Fruit fly (Drosophila melanogaster) whole organism, embryonic: ENCODE measurements around the gene CG4645.

Experiments
- B-H2 ChIP-seq: fragments of 200-800 bp; sonication (Bioruptor generic); optimal IDR thresholded peaks from 2 replicates; lab custom pipeline; 2018; ENCODE audit warnings: missing biosample characterization, mild to moderate bottlenecking, missing genetic modification characterization
- BEAF-32 ChIP-seq: fragments of 200-800 bp; sonication (Bioruptor generic); optimal IDR thresholded peaks from 3 replicates; lab custom pipeline; 2017; ENCODE audit warnings: missing biosample characterization, missing genetic modification characterization, mild to moderate bottlenecking, moderate library complexity, missing genetic modification reagents
- CG10366 ChIP-seq: fragments of 200-800 bp; sonication (Bioruptor generic); IDR thresholded peaks from 2 replicates; pipeline ENCODE4 v1.3.6; 2022; ENCODE audit warnings: missing biosample characterization, missing genetic modification characterization
- CG11093 ChIP-seq: fragments of 200-800 bp; sonication (Bioruptor generic); IDR thresholded peaks from 3 replicates; pipeline ENCODE4 v1.3.6; 2022; ENCODE audit warnings: missing biosample characterization, missing genetic modification characterization
- CG13296 ChIP-seq: fragments of 200-800 bp; sonication (Bioruptor generic); optimal IDR thresholded peaks from 3 replicates; lab custom pipeline; 2018; ENCODE audit warnings: missing biosample characterization, mild to moderate bottlenecking, missing genetic modification characterization
- CG17385 ChIP-seq: fragments of 200-800 bp; sonication (Bioruptor generic); optimal IDR thresholded peaks from 3 replicates; lab custom pipeline; 2018; ENCODE audit warnings: missing biosample characterization, mild to moderate bottlenecking, missing genetic modification characterization
- CG2116 ChIP-seq: fragments of 200-800 bp; sonication (Bioruptor generic); optimal IDR thresholded peaks from 3 replicates; lab custom pipeline; 2018; ENCODE audit warnings: missing biosample characterization, mild to moderate bottlenecking, missing genetic modification characterization
- CG2199 ChIP-seq: fragments of 200-800 bp; sonication (Bioruptor generic); IDR thresholded peaks from 3 replicates; pipeline ENCODE4 v1.3.6; 2022; ENCODE audit warnings: missing biosample characterization, missing genetic modification characterization
- CG33213 ChIP-seq: fragments of 200-800 bp; sonication (Bioruptor generic); optimal IDR thresholded peaks from 3 replicates; lab custom pipeline; 2016; ENCODE audit warnings: missing biosample characterization, missing genetic modification characterization
- CG33557 ChIP-seq: fragments of 200-800 bp; sonication (Bioruptor generic); optimal IDR thresholded peaks from 2 replicates; lab custom pipeline; 2019; ENCODE audit warnings: missing biosample characterization, mild to moderate bottlenecking, missing genetic modification characterization, moderate library complexity
- CG3726 ChIP-seq: fragments of 200-800 bp; sonication (Bioruptor generic); IDR thresholded peaks from 3 replicates; pipeline ENCODE4, ENCODE4 v1.3.6; 2022; ENCODE audit warnings: missing biosample characterization, missing genetic modification characterization
- CG4424 ChIP-seq: fragments of 200-800 bp; sonication (Bioruptor generic); optimal IDR thresholded peaks from 3 replicates; lab custom pipeline; 2016; ENCODE audit warnings: missing biosample characterization, missing genetic modification characterization
- CG4617 ChIP-seq: fragments of 200-800 bp; sonication (Bioruptor generic); optimal IDR thresholded peaks from 3 replicates; lab custom pipeline; 2016; ENCODE audit warnings: missing biosample characterization, missing genetic modification characterization, borderline replicate concordance
- CG4707 ChIP-seq: fragments of 200-800 bp; sonication (Bioruptor generic); optimal IDR thresholded peaks from 2 replicates; lab custom pipeline; 2018; ENCODE audit warnings: missing biosample characterization, mild to moderate bottlenecking, missing genetic modification characterization, moderate library complexity
- CG6175 ChIP-seq: fragments of 200-800 bp; sonication (Bioruptor generic); IDR thresholded peaks from 3 replicates; pipeline ENCODE4 v1.3.6; 2022; ENCODE audit warnings: missing biosample characterization, missing genetic modification characterization
- CG6654 ChIP-seq: fragments of 200-800 bp; sonication (Bioruptor generic); optimal IDR thresholded peaks from 2 replicates; lab custom pipeline; 2017; ENCODE audit warnings: missing biosample characterization, mild to moderate bottlenecking, missing genetic modification characterization
- CG8924 ChIP-seq: fragments of 200-800 bp; optimal IDR thresholded peaks from 3 replicates; lab custom pipeline; 2019; ENCODE audit warnings: missing biosample characterization, mild to moderate bottlenecking, missing genetic modification characterization, moderate library complexity
- CG9797 ChIP-seq: fragments of 200-800 bp; sonication (Bioruptor generic); optimal IDR thresholded peaks from 3 replicates; lab custom pipeline; 2018; ENCODE audit warnings: missing biosample characterization, mild to moderate bottlenecking, missing genetic modification characterization
- CG9876 ChIP-seq: fragments of 200-800 bp; sonication (Bioruptor generic); optimal IDR thresholded peaks from 2 replicates; lab custom pipeline; 2016; ENCODE audit warnings: missing biosample characterization, missing genetic modification characterization
- CTCF ChIP-seq: fragments of 200-800 bp; sonication (Bioruptor generic); optimal IDR thresholded peaks from 2 replicates; lab custom pipeline; 2017; ENCODE audit warnings: missing biosample characterization, mild to moderate bottlenecking, missing genetic modification characterization, moderate library complexity
- GATAe ChIP-seq: fragments of 200-800 bp; sonication (Bioruptor generic); conservative IDR thresholded peaks from 2 replicates; pipeline ENCODE4 v1.3.6; 2022; ENCODE audit warnings: missing biosample characterization, missing genetic modification characterization
- HLH3B ChIP-seq: fragments of 200-800 bp; sonication (Bioruptor generic); IDR thresholded peaks from 2 replicates; pipeline ENCODE4 v1.3.6; 2022; ENCODE audit warnings: missing biosample characterization, missing genetic modification characterization
- Lpt ChIP-seq: fragments of >200 bp; optimal IDR thresholded peaks from 2 replicates; lab custom pipeline; 2018; ENCODE audit warnings: missing biosample characterization, missing genetic modification characterization
- MBD-R2 ChIP-seq: fragments of 200-800 bp; sonication (Bioruptor generic); IDR thresholded peaks from 2 replicates; pipeline ENCODE4 v1.3.6; 2022; ENCODE audit warnings: missing biosample characterization, missing genetic modification characterization
- Neu2 ChIP-seq: fragments of 200-800 bp; sonication (Bioruptor generic); optimal IDR thresholded peaks from 3 replicates; lab custom pipeline; 2016; ENCODE audit warnings: missing biosample characterization, missing genetic modification characterization, borderline replicate concordance
- Nf-YB ChIP-seq: fragments of 200-800 bp; sonication (Bioruptor generic); optimal IDR thresholded peaks from 3 replicates; lab custom pipeline; 2019; ENCODE audit warnings: missing biosample characterization, mild to moderate bottlenecking, missing genetic modification characterization, moderate library complexity
- Optix ChIP-seq: fragments of 200-800 bp; sonication (Bioruptor generic); IDR thresholded peaks from 3 replicates; pipeline ENCODE4 v1.3.6; 2022; ENCODE audit warnings: missing biosample characterization, missing genetic modification characterization
- Poxn ChIP-seq: fragments of 200-800 bp; sonication (Bioruptor generic); IDR thresholded peaks from 2 replicates; pipeline ENCODE4 v1.3.6; 2022; ENCODE audit warnings: missing biosample characterization, missing genetic modification characterization
- Ptx1 ChIP-seq: fragments of 200-800 bp; sonication (Bioruptor generic); IDR thresholded peaks from 2 replicates; pipeline ENCODE4 v1.3.6; 2022; ENCODE audit warnings: missing biosample characterization, missing genetic modification characterization
- Six4 ChIP-seq: fragments of 200-800 bp; sonication (Bioruptor generic); optimal IDR thresholded peaks from 2 replicates; lab custom pipeline; 2016; ENCODE audit warnings: missing biosample characterization, missing genetic modification characterization
- Sry-β ChIP-seq: fragments of 200-800 bp; sonication (Bioruptor generic); optimal IDR thresholded peaks from 2 replicates; lab custom pipeline; 2018; ENCODE audit warnings: missing biosample characterization, mild to moderate bottlenecking, missing genetic modification characterization, moderate library complexity
- Sry-δ ChIP-seq: fragments of 200-800 bp; sonication (Bioruptor generic); optimal IDR thresholded peaks from 2 replicates; lab custom pipeline; 2016; ENCODE audit warnings: missing biosample characterization, missing genetic modification characterization
- Vsx1 ChIP-seq: fragments of 200-800 bp; sonication (Bioruptor generic); optimal IDR thresholded peaks from 2 replicates; lab custom pipeline; 2017; ENCODE audit warnings: missing biosample characterization, mild to moderate bottlenecking, missing genetic modification characterization, missing genetic modification reagents
- ato ChIP-seq: fragments of 200-800 bp; sonication (Bioruptor generic); IDR thresholded peaks from 2 replicates; pipeline ENCODE4 v1.3.6; 2022; ENCODE audit warnings: missing biosample characterization, missing genetic modification characterization; ENCODE audit not compliant: partially characterized antibody
- bab2 ChIP-seq: fragments of 200-800 bp; sonication (Bioruptor generic); optimal IDR thresholded peaks from 2 replicates; lab custom pipeline; 2016; ENCODE audit warnings: missing biosample characterization, missing genetic modification characterization
- chm ChIP-seq: fragments of 200-800 bp; sonication (Bioruptor generic); IDR thresholded peaks from 2 replicates; pipeline ENCODE4 v1.3.6; 2022; ENCODE audit warnings: missing biosample characterization, missing genetic modification characterization
- cwo ChIP-seq: fragments of 200-800 bp; sonication (Bioruptor generic); optimal IDR thresholded peaks from 3 replicates; lab custom pipeline; 2017; ENCODE audit warnings: missing biosample characterization, missing genetic modification characterization, mild to moderate bottlenecking, moderate library complexity, missing genetic modification reagents
- eyg ChIP-seq: fragments of 200-800 bp; sonication (Bioruptor generic); optimal IDR thresholded peaks from 3 replicates; lab custom pipeline; 2016; ENCODE audit warnings: missing biosample characterization, missing genetic modification characterization
- gcm2 ChIP-seq: fragments of 200-800 bp; sonication (Bioruptor generic); optimal IDR thresholded peaks from 2 replicates; lab custom pipeline; 2016; ENCODE audit warnings: missing biosample characterization, missing genetic modification characterization
- luna ChIP-seq: fragments of 200-800 bp; sonication (Bioruptor generic); optimal IDR thresholded peaks from 2 replicates; lab custom pipeline; 2016; ENCODE audit warnings: missing biosample characterization, missing genetic modification characterization
- nmo ChIP-seq: fragments of 200-800 bp; sonication (Bioruptor generic); optimal IDR thresholded peaks from 2 replicates; lab custom pipeline; 2018; ENCODE audit warnings: missing biosample characterization, mild to moderate bottlenecking, missing genetic modification characterization, moderate library complexity
- odd ChIP-seq: fragments of 200-800 bp; sonication (Bioruptor generic); optimal IDR thresholded peaks from 2 replicates; lab custom pipeline; 2017; ENCODE audit warnings: missing biosample characterization, mild to moderate bottlenecking, missing genetic modification characterization
- pan ChIP-seq, 4 experiments: fragments of >200 bp in 3 of 4; fragments of 200-800 bp in 1 of 4; sonication (Bioruptor generic) in 1 of 4; optimal IDR thresholded peaks in 3 of 4; IDR thresholded peaks in 1 of 4; 2 replicates each; pipeline versions ENCODE4 v1.3.6 to Lab custom; 2017 to 2022; ENCODE audit warnings: missing biosample characterization in 2 of 4, missing genetic modification characterization in 2 of 4, mixed read lengths in 1 of 4
- psq ChIP-seq: fragments of 200-800 bp; sonication (Bioruptor generic); optimal IDR thresholded peaks from 2 replicates; lab custom pipeline; 2017; ENCODE audit warnings: missing biosample characterization, missing genetic modification characterization
- pzg ChIP-seq: fragments of 200-800 bp; sonication (Bioruptor generic); optimal IDR thresholded peaks from 3 replicates; lab custom pipeline; 2018; ENCODE audit warnings: missing biosample characterization, mild to moderate bottlenecking, missing genetic modification characterization, moderate library complexity
- rib ChIP-seq: fragments of 200-800 bp; sonication (Bioruptor generic); IDR thresholded peaks from 2 replicates; pipeline ENCODE4 v1.3.6; 2022; ENCODE audit warnings: missing biosample characterization, missing genetic modification characterization
- seq ChIP-seq: fragments of 200-800 bp; sonication (Bioruptor generic); IDR thresholded peaks from 2 replicates; pipeline ENCODE4 v1.3.6; 2022; ENCODE audit warnings: missing biosample characterization, missing genetic modification characterization
- sima ChIP-seq: fragments of 200-800 bp; sonication (Bioruptor generic); optimal IDR thresholded peaks from 2 replicates; lab custom pipeline; 2016; ENCODE audit warnings: missing biosample characterization, missing genetic modification characterization
- tio ChIP-seq: fragments of 200-800 bp; sonication (Bioruptor generic); optimal IDR thresholded peaks from 2 replicates; lab custom pipeline; 2017; ENCODE audit warnings: missing biosample characterization, missing genetic modification characterization, inconsistent platforms
- trem ChIP-seq: fragments of 200-800 bp; optimal IDR thresholded peaks from 3 replicates; lab custom pipeline; 2019; ENCODE audit warnings: missing biosample characterization, mild to moderate bottlenecking, missing genetic modification characterization, moderate library complexity
- usp ChIP-seq: fragments of >200 bp; optimal IDR thresholded peaks from 2 replicates; lab custom pipeline; 2017; ENCODE audit warnings: missing biosample characterization, missing genetic modification characterization
- zfh1 ChIP-seq: fragments of 200-800 bp; sonication (Bioruptor generic); IDR thresholded peaks from 3 replicates; pipeline ENCODE4 v1.3.6; 2022; ENCODE audit warnings: missing biosample characterization, missing genetic modification characterization

CG4645 gene

DNA sequence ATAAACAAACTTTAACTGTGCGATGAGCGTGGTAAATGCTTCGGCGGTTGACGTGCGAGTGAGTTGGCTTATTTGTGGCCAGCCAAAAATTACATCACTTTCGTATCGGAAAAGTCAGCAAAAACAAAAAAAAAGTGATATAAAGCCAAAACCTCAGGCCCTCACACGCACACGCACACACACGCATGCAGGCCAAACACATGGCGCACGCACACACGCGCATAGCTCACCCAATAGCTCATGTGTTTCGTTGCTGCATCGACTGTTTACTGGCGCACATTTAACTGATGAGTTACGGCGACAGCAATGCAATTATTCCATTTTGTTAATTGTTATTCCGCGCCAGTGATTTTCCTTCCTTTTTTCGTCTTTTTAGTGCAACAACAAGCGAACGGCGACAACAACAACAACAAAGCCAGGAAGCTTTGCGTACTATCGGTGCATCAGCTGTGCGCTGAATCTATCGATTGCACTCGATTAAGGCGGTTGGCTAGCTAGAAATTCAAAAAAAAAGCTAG lies 6.6 kb upstream of the CG4645 start, which contains the start of gene Flad1 (continued):
- TF ChIP-seq zfh1 (GFP tag; lab: Robert Waterston, UW): no peak
- TF ChIP-seq rib: no peak
- no peak for TF ChIP-seq Nf-YB (GFP tag; lab: Kevin White, UChicago)
- no peak for TF ChIP-seq Six4
- no peak for TF ChIP-seq CG3726 (GFP tag; lab: Robert Waterston, UW)
- no peak for TF ChIP-seq Optix (GFP tag; lab: Robert Waterston, UW)
- TF ChIP-seq GATAe: no peak
- TF ChIP-seq sima (GFP tag; lab: Kevin White, UChicago): no peak
- TF ChIP-seq CG4707 (GFP tag; lab: Kevin White, UChicago): no peak
- TF ChIP-seq cwo (GFP tag; lab: Kevin White, UChicago): no peak
- no peak for TF ChIP-seq CG9797
- peak; percentile 45 for TF ChIP-seq Sry-δ (GFP tag; lab: Kevin White, UChicago)
- TF ChIP-seq odd (GFP tag; lab: Kevin White, UChicago): no peak
- TF ChIP-seq luna (GFP tag; lab: Kevin White, UChicago): no peak
- TF ChIP-seq CG33213: no peak
- no peak for TF ChIP-seq CG4424 (GFP tag; lab: Kevin White, UChicago)
- no peak for TF ChIP-seq seq
- TF ChIP-seq Vsx1 (GFP tag; lab: Kevin White, UChicago): no peak
- TF ChIP-seq CG4617 (GFP tag; lab: Kevin White, UChicago): peak; percentile 25
- no peak for TF ChIP-seq bab2 (GFP tag; lab: Kevin White, UChicago)
- no peak for TF ChIP-seq CG13296 (GFP tag; lab: Kevin White, UChicago)
- TF ChIP-seq Lpt (GFP tag; lab: Kevin White, UChicago): no peak
- peak; percentile 71 for TF ChIP-seq BEAF-32 (GFP tag; lab: Kevin White, UChicago)
- no peak for TF ChIP-seq eyg
- no peak for TF ChIP-seq Ptx1 (GFP tag; lab: Robert Waterston, UW)
- TF ChIP-seq pan (optimal IDR thresholded peaks at IDR 0.05; lab: Kevin White, UChicago): no peak
- no peak for TF ChIP-seq pan (GFP tag; optimal IDR thresholded peaks at IDR 0.05 in 1 of 2, IDR thresholded peaks at IDR 0.05 in 1 of 2)
- TF ChIP-seq usp (GFP tag; lab: Kevin White, UChicago): no peak
- TF ChIP-seq ato (GFP tag; lab: Robert Waterston, UW): no peak
- TF ChIP-seq CG11093 (GFP tag; lab: Robert Waterston, UW): no peak
- TF ChIP-seq CG17385 (GFP tag; lab: Kevin White, UChicago): no peak
- TF ChIP-seq psq (GFP tag; lab: Kevin White, UChicago): no peak
- TF ChIP-seq CG2116: no peak
- TF ChIP-seq B-H2 (GFP tag; lab: Kevin White, UChicago): no peak
- TF ChIP-seq tio (GFP tag; lab: Kevin White, UChicago): no peak
- TF ChIP-seq CG6175 (GFP tag; lab: Robert Waterston, UW): no peak
- TF ChIP-seq CG6654 (GFP tag; lab: Kevin White, UChicago): no peak
- no peak for TF ChIP-seq CG10366
- no peak for TF ChIP-seq CG8924 (tag; lab: Kevin White, UChicago)
- no peak for TF ChIP-seq Neu2
- no peak for TF ChIP-seq CG33557 (GFP tag; lab: Kevin White, UChicago)
- TF ChIP-seq pzg (GFP tag; lab: Kevin White, UChicago): peak; percentile 41
- no peak for TF ChIP-seq trem (tag; lab: Kevin White, UChicago)
- no peak for TF ChIP-seq chm (GFP tag; lab: Robert Waterston, UW)
- no peak for TF ChIP-seq Poxn (GFP tag; lab: Robert Waterston, UW)
- TF ChIP-seq MBD-R2 (GFP tag; lab: Robert Waterston, UW): peak; percentile 49
- peak; percentile 79 for TF ChIP-seq Sry-β (GFP tag; lab: Kevin White, UChicago)
- TF ChIP-seq CG9876 (GFP tag; lab: Kevin White, UChicago): no peak
- TF ChIP-seq CG2199 (GFP tag; lab: Robert Waterston, UW): no peak
- TF ChIP-seq CTCF (GFP tag; lab: Kevin White, UChicago): no peak
- no peak for TF ChIP-seq gcm2 (GFP tag; lab: Kevin White, UChicago)
- no peak for TF ChIP-seq nmo (GFP tag; lab: Kevin White, UChicago)
- no peak for TF ChIP-seq HLH3B (GFP tag; lab: Robert Waterston, UW)
